Worm (Caenorhabditis elegans) whole organism, L4 larva: ENCODE results near the gene ZC455.1.

ENCODE experiments used
- F37D6.2 ChIP-seq: sonication (generic microtip); optimal IDR thresholded peaks from 2 replicates; lab custom pipeline; 2016; ENCODE audit warnings: mild to moderate bottlenecking, missing genetic modification characterization, missing compliant biosample characterization
- aha-1 ChIP-seq: fragments of 150-350 bp; peaks from one replicate; lab custom pipeline; 2014; ENCODE audit warnings: missing biosample characterization, missing genetic modification characterization
- ceh-44 ChIP-seq: fragments of 200-800 bp; sonication (Bioruptor generic); IDR thresholded peaks from 2 replicates; pipeline ENCODE4 v1.3.6; 2022; ENCODE audit warnings: missing genetic modification reagents, missing genetic modification characterization, missing compliant biosample characterization
- ceh-82 ChIP-seq: sonication (generic microtip); optimal IDR thresholded peaks from 2 replicates; lab custom pipeline; 2017; ENCODE audit warnings: missing biosample characterization, missing genetic modification characterization
- ctbp-1 ChIP-seq: fragments of 200-800 bp; sonication (Bioruptor generic); IDR thresholded peaks from 2 replicates; pipeline ENCODE4 v1.3.6; 2022; ENCODE audit warnings: missing genetic modification reagents, missing genetic modification characterization, missing compliant biosample characterization
- daf-16 ChIP-seq, 3 experiments: sonication (generic microtip); optimal IDR thresholded peaks; 2 replicates each; lab custom pipeline; 2016 to 2017; ENCODE audit warnings: missing genetic modification characterization in 3 of 3, missing genetic modification reagents in 3 of 3, mild to moderate bottlenecking in 2 of 3, missing compliant biosample characterization in 2 of 3, missing biosample characterization in 1 of 3, moderate library complexity in 1 of 3
- daf-8 ChIP-seq: fragments of 200-800 bp; sonication (Bioruptor generic); IDR thresholded peaks from 2 replicates; pipeline ENCODE4 v1.3.6; 2022; ENCODE audit warnings: missing genetic modification characterization, missing compliant biosample characterization
- dmd-6 ChIP-seq: fragments of 200-800 bp; sonication (Bioruptor generic); IDR thresholded peaks from 2 replicates; pipeline ENCODE4 v1.3.6; 2022; ENCODE audit warnings: missing genetic modification reagents, missing genetic modification characterization, missing compliant biosample characterization
- dmd-8 ChIP-seq: fragments of 200-800 bp; sonication (Bioruptor generic); IDR thresholded peaks from 2 replicates; pipeline ENCODE4 v1.3.6; 2022; ENCODE audit warnings: missing genetic modification characterization, missing compliant biosample characterization
- dpl-1 ChIP-seq: fragments of 150-350 bp; optimal IDR thresholded peaks from 2 replicates; lab custom pipeline; 2014; ENCODE audit warnings: missing biosample characterization, missing genetic modification reagents, missing genetic modification characterization
- dve-1 ChIP-seq: sonication (generic microtip); optimal IDR thresholded peaks from 2 replicates; lab custom pipeline; 2017; ENCODE audit warnings: antibody characterized with exemption, mild to moderate bottlenecking, missing genetic modification characterization, missing compliant biosample characterization; ENCODE audit not compliant: insufficient read depth
- hlh-11 ChIP-seq: fragments of 200-800 bp; sonication (Bioruptor generic); optimal IDR thresholded peaks from 2 replicates; lab custom pipeline; 2018; ENCODE audit warnings: mild to moderate bottlenecking, missing genetic modification characterization, missing compliant biosample characterization
- jun-1 ChIP-seq: fragments of 150-350 bp; optimal IDR thresholded peaks from 2 replicates; lab custom pipeline; 2014; ENCODE audit warnings: missing biosample characterization, missing genetic modification reagents, missing genetic modification characterization
- lim-7 ChIP-seq: fragments of 200-800 bp; sonication (Bioruptor generic); IDR thresholded peaks from 2 replicates; pipeline ENCODE4 v1.3.6; 2022; ENCODE audit warnings: missing genetic modification characterization, missing compliant biosample characterization
- lin-13 ChIP-seq: fragments of 150-350 bp; optimal IDR thresholded peaks from 2 replicates; lab custom pipeline; 2014; ENCODE audit warnings: missing biosample characterization, missing genetic modification reagents, missing genetic modification characterization
- lin-15B ChIP-seq: fragments of 150-350 bp; sonication (generic microtip); optimal IDR thresholded peaks from 3 replicates; lab custom pipeline; 2014; ENCODE audit warnings: missing biosample characterization, missing genetic modification characterization
- mdl-1 ChIP-seq, 2 experiments: fragments of 150-350 bp in 1 of 2; sonication (generic microtip) in 1 of 2; optimal IDR thresholded peaks; 2 replicates each; lab custom pipeline; 2014 to 2017; ENCODE audit warnings: missing biosample characterization in 2 of 2, missing genetic modification characterization in 2 of 2
- mep-1 ChIP-seq: fragments of 150-350 bp; sonication (generic microtip); optimal IDR thresholded peaks from 3 replicates; lab custom pipeline; 2014; ENCODE audit warnings: missing biosample characterization, missing genetic modification characterization
- mes-2 ChIP-seq: sonication (generic microtip); optimal IDR thresholded peaks from 2 replicates; lab custom pipeline; 2016; ENCODE audit warnings: missing genotype, mild to moderate bottlenecking, missing genetic modification characterization, missing compliant biosample characterization; ENCODE audit not compliant: poor library complexity, severe bottlenecking
- mxl-2 ChIP-seq: fragments of 200-800 bp; sonication (Bioruptor generic); conservative IDR thresholded peaks from 2 replicates; pipeline ENCODE4 v1.3.6; 2022; ENCODE audit warnings: missing genetic modification reagents, missing genetic modification characterization, missing compliant biosample characterization
- nhr-102 ChIP-seq: sonication (generic microtip); optimal IDR thresholded peaks from 2 replicates; lab custom pipeline; 2016; ENCODE audit warnings: mild to moderate bottlenecking, missing genetic modification characterization, moderate library complexity, missing compliant biosample characterization
- nhr-111 ChIP-seq: fragments of 200-800 bp; sonication (Bioruptor generic); optimal IDR thresholded peaks from 2 replicates; lab custom pipeline; 2018; ENCODE audit warnings: mild to moderate bottlenecking, missing genetic modification characterization, missing compliant biosample characterization
- nhr-28 ChIP-seq: fragments of 150-350 bp; optimal IDR thresholded peaks from 2 replicates; lab custom pipeline; 2014; ENCODE audit warnings: missing biosample characterization, missing genetic modification characterization
- nhr-77 ChIP-seq: fragments of 150-350 bp; optimal IDR thresholded peaks from 2 replicates; lab custom pipeline; 2014; ENCODE audit warnings: missing biosample characterization, missing genetic modification characterization
- php-3 ChIP-seq: fragments of 200-800 bp; sonication (Bioruptor generic); IDR thresholded peaks from 2 replicates; pipeline ENCODE4 v1.3.6; 2022; ENCODE audit warnings: missing genetic modification reagents, missing genetic modification characterization, missing compliant biosample characterization
- pqm-1 ChIP-seq: sonication (generic microtip); optimal IDR thresholded peaks from 2 replicates; lab custom pipeline; 2017; ENCODE audit warnings: missing biosample characterization, missing genetic modification characterization
- rbr-2 ChIP-seq: sonication (generic microtip); optimal IDR thresholded peaks from 2 replicates; lab custom pipeline; 2016; ENCODE audit warnings: missing genotype, missing genetic modification characterization, missing compliant biosample characterization
- snpc-4 ChIP-seq: fragments of 150-350 bp; optimal IDR thresholded peaks from 2 replicates; lab custom pipeline; 2014; ENCODE audit warnings: missing biosample characterization, missing genetic modification characterization
- spr-1 ChIP-seq: sonication (generic microtip); optimal IDR thresholded peaks from 2 replicates; lab custom pipeline; 2016; ENCODE audit warnings: mild to moderate bottlenecking, missing genetic modification characterization, missing compliant biosample characterization
- spr-3 ChIP-seq: fragments of 200-800 bp; sonication (Bioruptor generic); optimal IDR thresholded peaks from 2 replicates; lab custom pipeline; 2018; ENCODE audit warnings: mild to moderate bottlenecking, missing genetic modification characterization, missing compliant biosample characterization
- tag-97 ChIP-seq: fragments of 200-800 bp; sonication (Bioruptor generic); IDR thresholded peaks from 2 replicates; pipeline ENCODE4 v1.3.6; 2022; ENCODE audit warnings: missing genetic modification characterization, missing compliant biosample characterization
- unc-130 ChIP-seq: sonication (generic microtip); optimal IDR thresholded peaks from 2 replicates; lab custom pipeline; 2016; ENCODE audit warnings: missing genetic modification reagents, missing genetic modification characterization, missing compliant biosample characterization
- unc-62 ChIP-seq, 3 experiments: fragments of 150-350 bp in 1 of 3; sonication (generic microtip); optimal IDR thresholded peaks in 2 of 3; peaks in 1 of 3; 1 replicate in 1 of 3; 2 replicates in 2 of 3; lab custom pipeline; 2014 to 2017; ENCODE audit warnings: missing biosample characterization in 3 of 3, missing genetic modification characterization in 3 of 3, missing genetic modification reagents in 3 of 3, missing genotype in 1 of 3
- vab-7 ChIP-seq: fragments of 200-800 bp; sonication (Bioruptor generic); IDR thresholded peaks from 2 replicates; pipeline ENCODE4 v1.3.6; 2022; ENCODE audit warnings: missing genetic modification reagents, missing genetic modification characterization, missing compliant biosample characterization
- zag-1 ChIP-seq: fragments of 150-350 bp; optimal IDR thresholded peaks from 2 replicates; lab custom pipeline; 2014; ENCODE audit warnings: missing biosample characterization, missing genetic modification characterization

ZC455.1 gene

ce11 chrV:12819792-12820453 is 46.6 kb downstream of the ZC455.1 start, which contains the start of the genes ZC443.4 and ugt-18 (continued):
- TF ChIP-seq dmd-6 (GFP tag; lab: Robert Waterston, UW): 0 out of 2 replicates have a peak, but pooled peaks have one; percentile 10
- TF ChIP-seq ctbp-1 (GFP tag; lab: Robert Waterston, UW): no peak
- no peak for TF ChIP-seq spr-1 (tag; lab: Kevin White, UChicago)
- TF ChIP-seq unc-130 (GFP tag; lab: Kevin White, UChicago): no peak
- no peak for TF ChIP-seq zag-1 (tag; lab: Kevin White, UChicago)
- TF ChIP-seq aha-1 (tag; lab: Kevin White, UChicago): no peak
- TF ChIP-seq nhr-28 (tag; lab: Kevin White, UChicago): peak; percentile 62
- no peak for TF ChIP-seq dmd-8
- peak; percentile 56 for TF ChIP-seq nhr-77
- TF ChIP-seq mxl-2 (GFP tag; lab: Robert Waterston, UW): no peak

ce11 chrV:12822065-12822464 is 48.7 kb downstream of the ZC455.1 start:
- TF ChIP-seq nhr-28 (tag; lab: Kevin White, UChicago) (peak; percentile 77), rbr-2 (tag; lab: Kevin White, UChicago) (no peak), pqm-1 (tag; lab: Kevin White, UChicago) (peak; percentile 54), nhr-111 (GFP tag; lab: Kevin White, UChicago) (no peak), dmd-6 (GFP tag; lab: Robert Waterston, UW) (peak; percentile 73), F37D6.2 (tag; lab: Kevin White, UChicago) (no peak), vab-7 (GFP tag; lab: Robert Waterston, UW) (no peak), snpc-4 (tag; lab: Kevin White, UChicago) (no peak), daf-16 (GFP tag; optimal IDR thresholded peaks at IDR 0.05; lab: Kevin White, UChicago) (no peak), daf-16 (tag; optimal IDR thresholded peaks at IDR 0.05; lab: Kevin White, UChicago) (peak; percentile 11), hlh-11 (peak; percentile 53), php-3 (GFP tag; lab: Robert Waterston, UW) (no peak), mep-1 (tag; lab: Kevin White, UChicago) (no peak), ceh-44 (GFP tag; lab: Robert Waterston, UW) (no peak), dve-1 (tag; lab: Kevin White, UChicago) (peak; percentile 15), daf-8 (GFP tag; lab: Robert Waterston, UW) (no peak), spr-3 (GFP tag; lab: Kevin White, UChicago) (no peak), jun-1 (tag; lab: Kevin White, UChicago) (no peak), lim-7 (GFP tag; lab: Robert Waterston, UW) (no peak)

- TF ChIP-seq unc-62 (GFP tag; optimal IDR thresholded peaks at IDR 0.05 in 1 of 2; lab: Kevin White, UChicago): peak in 1 of 2 experiments; percentile 6
- TF ChIP-seq unc-62 (tag; optimal IDR thresholded peaks at IDR 0.05; lab: Kevin White, UChicago): no peak
- no peak for TF ChIP-seq ceh-82 (tag; lab: Kevin White, UChicago)
- no peak for TF ChIP-seq dmd-8
- TF ChIP-seq nhr-102 (tag; lab: Kevin White, UChicago): peak; percentile 10
- TF ChIP-seq mxl-2 (GFP tag; lab: Robert Waterston, UW): no peak
- peak; percentile 24; the same call in 1 of the 2 replicates for TF ChIP-seq dmd-6 (GFP tag; lab: Robert Waterston, UW)
- no peak for TF ChIP-seq tag-97 (GFP tag; lab: Robert Waterston, UW)
- TF ChIP-seq mdl-1 (tag; optimal IDR thresholded peaks at IDR 0.05; lab: Kevin White, UChicago): no peak
- peak; percentile 77 for TF ChIP-seq nhr-28 (tag; lab: Kevin White, UChicago)
- TF ChIP-seq nhr-77: peak; percentile 19
- TF ChIP-seq lin-15B (tag; lab: Kevin White, UChicago): no peak
- no peak for TF ChIP-seq lin-13 (GFP tag; lab: Kevin White, UChicago)
- peak; percentile 50 for TF ChIP-seq pqm-1 (tag; lab: Kevin White, UChicago)
- no peak for TF ChIP-seq mes-2 (tag; lab: Kevin White, UChicago)
- TF ChIP-seq daf-16 (GFP tag; optimal IDR thresholded peaks at IDR 0.05; lab: Kevin White, UChicago): no peak
- TF ChIP-seq daf-16 (tag; optimal IDR thresholded peaks at IDR 0.05; lab: Kevin White, UChicago): peak; percentile 2
- no peak for TF ChIP-seq dpl-1 (GFP tag; lab: Kevin White, UChicago)
- TF ChIP-seq, all 104 proteins: peak for 7
Measured at ce11 chrV:12824777-12825176, 51.5 kb downstream of the ZC455.1 start, which contains the start of gene ugt-16. TSS of gene ugt-16 (plus strand) at chrV:12825024.
